Worm (Caenorhabditis elegans): ENCODE data around the gene Y49E10.29.

Y49E10.29 gene

ce11 chrIII:12425846-12426405, 43.0 kb upstream of the Y49E10.29 start:
- TF ChIP-seq mab-5 (tag; optimal IDR thresholded peaks at IDR 0.05): peak; percentile 17
- peak; percentile 52 for TF ChIP-seq nhr-25 (tag; optimal IDR thresholded peaks at IDR 0.05)
- TF ChIP-seq nhr-12 (tag; optimal IDR thresholded peaks at IDR 0.05): peak; percentile 81
- no peak for TF ChIP-seq skn-1 (tag; optimal IDR thresholded peaks at IDR 0.05)

ce11 chrIII:12426558-12426957, 42.4 kb upstream of the Y49E10.29 start, which contains the start of gene pie-1:
pie-1 (plus strand) TSS chrIII:12426893.
- TF ChIP-seq nhr-237 (tag; optimal IDR thresholded peaks at IDR 0.05): no peak
- no peak for TF ChIP-seq sma-9 (GFP tag; optimal IDR thresholded peaks at IDR 0.05)
- no peak for TF ChIP-seq sma-9 (tag; optimal IDR thresholded peaks at IDR 0.05)
- TF ChIP-seq fos-1 (tag; optimal IDR thresholded peaks at IDR 0.05): no peak
- TF ChIP-seq ztf-4 (tag; optimal IDR thresholded peaks at IDR 0.05): no peak
- TF ChIP-seq snpc-4 (tag; optimal IDR thresholded peaks at IDR 0.05): no peak

ce11 chrIII:12427527-12428263, 41.3 kb upstream of the Y49E10.29 start:
- TF ChIP-seq egl-27 (tag; optimal IDR thresholded peaks at IDR 0.05): no peak
- peak; percentile 89 for TF ChIP-seq nhr-25 (tag; optimal IDR thresholded peaks at IDR 0.05)
- no peak for TF ChIP-seq lin-11 (tag; optimal IDR thresholded peaks at IDR 0.05)
- no peak for TF ChIP-seq snpc-4 (tag; optimal IDR thresholded peaks at IDR 0.05)
- TF ChIP-seq blmp-1 (tag; optimal IDR thresholded peaks at IDR 0.05; ENCODE audit: insufficient read depth): peak; percentile 20

ce11 chrIII:12428264-12428627, 40.7 kb upstream of the Y49E10.29 start:
- no peak for TF ChIP-seq aly-2 (tag; optimal IDR thresholded peaks at IDR 0.05)
- TF ChIP-seq egl-27 (tag; optimal IDR thresholded peaks at IDR 0.05): no peak
- no peak for TF ChIP-seq blmp-1 (tag; optimal IDR thresholded peaks at IDR 0.05; ENCODE audit: insufficient read depth)
- TF ChIP-seq ztf-11 (tag; optimal IDR thresholded peaks at IDR 0.05): no peak
- no peak for TF ChIP-seq lin-11 (tag; optimal IDR thresholded peaks at IDR 0.05)
- no peak for TF ChIP-seq nhr-77 (tag; optimal IDR thresholded peaks at IDR 0.05)
- no peak for TF ChIP-seq unc-55 (GFP tag; optimal IDR thresholded peaks at IDR 0.05)
- TF ChIP-seq ztf-1 (GFP tag; conservative IDR thresholded peaks at IDR 0.05): no peak
- TF ChIP-seq lin-39 (tag; optimal IDR thresholded peaks at IDR 0.05): no peak
- no peak for TF ChIP-seq Y55F3AM.14 (GFP tag; optimal IDR thresholded peaks at IDR 0.05)
- TF ChIP-seq elt-1 (tag; optimal IDR thresholded peaks at IDR 0.05): no peak
- TF ChIP-seq C34F6.9 (tag; optimal IDR thresholded peaks at IDR 0.05): no peak
- TF ChIP-seq dmd-4 (tag; optimal IDR thresholded peaks at IDR 0.05): no peak
- no peak for TF ChIP-seq sma-9 (GFP tag; optimal IDR thresholded peaks at IDR 0.05)
- no peak for TF ChIP-seq sma-9 (tag; optimal IDR thresholded peaks at IDR 0.05)
- no peak for TF ChIP-seq nhr-10 (tag; optimal IDR thresholded peaks at IDR 0.05)
- TF ChIP-seq ZK546.5 (tag; optimal IDR thresholded peaks at IDR 0.05): no peak
- no peak for TF ChIP-seq nhr-129 (tag; optimal IDR thresholded peaks at IDR 0.05)
- no peak for TF ChIP-seq ceh-16 (tag; optimal IDR thresholded peaks at IDR 0.05)
- TF ChIP-seq alr-1 (tag; optimal IDR thresholded peaks at IDR 0.05): no peak

ce11 chrIII:12428799-12429351, 40.1 kb upstream of the Y49E10.29 start:
- TF ChIP-seq nhr-23 (tag; optimal IDR thresholded peaks at IDR 0.05): no peak
- no peak for TF ChIP-seq F13H6.1 (tag; optimal IDR thresholded peaks at IDR 0.05)
- TF ChIP-seq mbf-1 (tag; optimal IDR thresholded peaks at IDR 0.05): no peak
- TF ChIP-seq zag-1 (tag; optimal IDR thresholded peaks at IDR 0.05): no peak
- no peak for TF ChIP-seq blmp-1 (tag; optimal IDR thresholded peaks at IDR 0.05; ENCODE audit: insufficient read depth)
- no peak for TF ChIP-seq elt-1 (tag; optimal IDR thresholded peaks at IDR 0.05)
- TF ChIP-seq snpc-4 (tag; optimal IDR thresholded peaks at IDR 0.05): no peak
- no peak for TF ChIP-seq ceh-82 (tag; optimal IDR thresholded peaks at IDR 0.05)
- TF ChIP-seq fos-1 (tag; optimal IDR thresholded peaks at IDR 0.05): no peak
- no peak for TF ChIP-seq ceh-16 (tag; optimal IDR thresholded peaks at IDR 0.05)
- TF ChIP-seq unc-62 (GFP tag; optimal IDR thresholded peaks at IDR 0.05): no peak
- no peak for TF ChIP-seq lin-39 (tag; optimal IDR thresholded peaks at IDR 0.05)
- TF ChIP-seq sma-9 (GFP tag; optimal IDR thresholded peaks at IDR 0.05): no peak
- TF ChIP-seq sma-9 (tag; optimal IDR thresholded peaks at IDR 0.05): no peak
